Fruit fly (Drosophila melanogaster) whole organism, embryonic: ENCODE measurements around the gene AstA.

ENCODE experiments used
- Abd-B ChIP-seq: fragments of 200-800 bp; sonication (Bioruptor generic); optimal IDR thresholded peaks from 2 replicates; lab custom pipeline; 2018; ENCODE audit warnings: missing biosample characterization, mild to moderate bottlenecking, missing genetic modification characterization, moderate library complexity
- Aef1 ChIP-seq: fragments of 200-800 bp; sonication (Bioruptor generic); IDR thresholded peaks from 3 replicates; pipeline ENCODE4 v1.3.6; 2022; ENCODE audit warnings: missing biosample characterization, missing genetic modification characterization
- Atf-2 ChIP-seq: fragments of 200-800 bp; sonication (Bioruptor generic); optimal IDR thresholded peaks from 2 replicates; lab custom pipeline; 2016; ENCODE audit warnings: missing biosample characterization, missing genetic modification characterization
- C15 ChIP-seq: fragments of 200-800 bp; sonication (Bioruptor generic); IDR thresholded peaks from 3 replicates; pipeline ENCODE4 v1.3.6; 2022; ENCODE audit warnings: missing biosample characterization, missing genetic modification characterization
- CG10959 ChIP-seq: fragments of 200-800 bp; sonication (Bioruptor generic); IDR thresholded peaks from 2 replicates; pipeline ENCODE4 v1.3.6; 2022; ENCODE audit warnings: missing biosample characterization, missing genetic modification characterization
- CG11456 ChIP-seq: fragments of 200-800 bp; sonication (Bioruptor generic); IDR thresholded peaks from 3 replicates; pipeline ENCODE4 v1.3.6; 2022; ENCODE audit warnings: missing biosample characterization, missing genetic modification characterization
- CG14014 ChIP-seq: fragments of 200-800 bp; sonication (Bioruptor generic); IDR thresholded peaks from 2 replicates; pipeline ENCODE4 v1.3.6; 2022; ENCODE audit warnings: missing biosample characterization, missing genetic modification characterization
- CG1602 ChIP-seq: fragments of 200-800 bp; sonication (Bioruptor generic); optimal IDR thresholded peaks from 3 replicates; lab custom pipeline; 2016; ENCODE audit warnings: missing biosample characterization, missing genetic modification characterization
- CG17385 ChIP-seq: fragments of 200-800 bp; sonication (Bioruptor generic); optimal IDR thresholded peaks from 3 replicates; lab custom pipeline; 2018; ENCODE audit warnings: missing biosample characterization, mild to moderate bottlenecking, missing genetic modification characterization
- CG18011 ChIP-seq: fragments of 200-800 bp; sonication (Bioruptor generic); optimal IDR thresholded peaks from 2 replicates; lab custom pipeline; 2017; ENCODE audit warnings: missing biosample characterization, missing genetic modification characterization, mild to moderate bottlenecking, moderate library complexity, missing genotype
- CG2889 ChIP-seq: fragments of 200-800 bp; sonication (Bioruptor generic); IDR thresholded peaks from 3 replicates; pipeline ENCODE4 v1.3.6; 2022; ENCODE audit warnings: missing biosample characterization, missing genetic modification characterization
- CG3407 ChIP-seq: fragments of 200-800 bp; sonication (Bioruptor generic); optimal IDR thresholded peaks from 2 replicates; lab custom pipeline; 2018; ENCODE audit warnings: missing biosample characterization, mild to moderate bottlenecking, missing genetic modification characterization
- CG34224 ChIP-seq: fragments of 200-800 bp; sonication (Bioruptor generic); IDR thresholded peaks from 3 replicates; pipeline ENCODE4 v1.3.6; 2022; ENCODE audit warnings: missing biosample characterization, missing genetic modification characterization; ENCODE audit not compliant: partially characterized antibody
- CG3726 ChIP-seq: fragments of 200-800 bp; sonication (Bioruptor generic); IDR thresholded peaks from 3 replicates; pipeline ENCODE4, ENCODE4 v1.3.6; 2022; ENCODE audit warnings: missing biosample characterization, missing genetic modification characterization
- CG3995 ChIP-seq: fragments of 200-800 bp; sonication (Bioruptor generic); optimal IDR thresholded peaks from 3 replicates; lab custom pipeline; 2016; ENCODE audit warnings: missing biosample characterization, missing genetic modification characterization
- CG4707 ChIP-seq: fragments of 200-800 bp; sonication (Bioruptor generic); optimal IDR thresholded peaks from 2 replicates; lab custom pipeline; 2018; ENCODE audit warnings: missing biosample characterization, mild to moderate bottlenecking, missing genetic modification characterization, moderate library complexity
- CG6791 ChIP-seq: fragments of 200-800 bp; sonication (Bioruptor generic); IDR thresholded peaks from 3 replicates; pipeline ENCODE4 v1.3.6; 2022; ENCODE audit warnings: missing biosample characterization, missing genetic modification characterization; ENCODE audit not compliant: partially characterized antibody
- CG7839 ChIP-seq: fragments of 200-800 bp; sonication (Bioruptor generic); optimal IDR thresholded peaks from 3 replicates; lab custom pipeline; 2018; ENCODE audit warnings: missing biosample characterization, mild to moderate bottlenecking, missing genetic modification characterization, moderate library complexity
- CG7987 ChIP-seq: fragments of 200-800 bp; sonication (Bioruptor generic); optimal IDR thresholded peaks from 2 replicates; lab custom pipeline; 2018; ENCODE audit warnings: missing biosample characterization, mild to moderate bottlenecking, missing genetic modification characterization, moderate library complexity
- CTCF ChIP-seq: fragments of 200-800 bp; sonication (Bioruptor generic); optimal IDR thresholded peaks from 2 replicates; lab custom pipeline; 2017; ENCODE audit warnings: missing biosample characterization, mild to moderate bottlenecking, missing genetic modification characterization, moderate library complexity
- Doc3 ChIP-seq: fragments of 200-800 bp; sonication (Bioruptor generic); IDR thresholded peaks from 3 replicates; pipeline ENCODE4 v1.3.6; 2022; ENCODE audit warnings: missing biosample characterization, missing genetic modification characterization; ENCODE audit not compliant: partially characterized antibody
- Fer2 ChIP-seq: fragments of 200-800 bp; sonication (Bioruptor generic); optimal IDR thresholded peaks from 2 replicates; lab custom pipeline; 2018; ENCODE audit warnings: missing biosample characterization, mild to moderate bottlenecking, missing genetic modification characterization, moderate library complexity
- HLH3B ChIP-seq: fragments of 200-800 bp; sonication (Bioruptor generic); IDR thresholded peaks from 2 replicates; pipeline ENCODE4 v1.3.6; 2022; ENCODE audit warnings: missing biosample characterization, missing genetic modification characterization
- NfI ChIP-seq: fragments of 200-800 bp; sonication (Bioruptor generic); optimal IDR thresholded peaks from 3 replicates; lab custom pipeline; 2018; ENCODE audit warnings: missing biosample characterization, mild to moderate bottlenecking, missing genetic modification characterization, moderate library complexity
- Ravus ChIP-seq: fragments of 200-800 bp; sonication (Bioruptor generic); IDR thresholded peaks from 2 replicates; pipeline ENCODE4 v1.3.6; 2022; ENCODE audit warnings: missing biosample characterization, missing genetic modification characterization
- YL-1 ChIP-seq: fragments of 200-800 bp; sonication (Bioruptor generic); optimal IDR thresholded peaks from 3 replicates; lab custom pipeline; 2017; ENCODE audit warnings: missing biosample characterization, mild to moderate bottlenecking, missing genetic modification characterization
- cg ChIP-seq: fragments of 200-800 bp; sonication (Bioruptor generic); optimal IDR thresholded peaks from 3 replicates; lab custom pipeline; 2019; ENCODE audit warnings: missing biosample characterization, mild to moderate bottlenecking, missing genetic modification characterization, moderate library complexity
- croc ChIP-seq: fragments of 200-800 bp; sonication (Bioruptor generic); conservative IDR thresholded peaks from 3 replicates; pipeline ENCODE4 v1.3.6; 2022; ENCODE audit warnings: missing biosample characterization, missing genetic modification characterization
- crol ChIP-seq: fragments of 200-800 bp; sonication (Bioruptor generic); IDR thresholded peaks from 2 replicates; pipeline ENCODE4 v1.3.6; 2022; ENCODE audit warnings: missing biosample characterization, missing genetic modification characterization
- cwo ChIP-seq: fragments of 200-800 bp; sonication (Bioruptor generic); optimal IDR thresholded peaks from 3 replicates; lab custom pipeline; 2017; ENCODE audit warnings: missing biosample characterization, missing genetic modification characterization, mild to moderate bottlenecking, moderate library complexity, missing genetic modification reagents
- dan ChIP-seq: fragments of 200-800 bp; sonication (Bioruptor generic); IDR thresholded peaks from 2 replicates; pipeline ENCODE4 v1.3.6; 2022; ENCODE audit warnings: missing biosample characterization, missing genetic modification characterization
- dimm ChIP-seq: fragments of 200-800 bp; sonication (Bioruptor generic); IDR thresholded peaks from 2 replicates; pipeline ENCODE4 v1.3.6; 2022; ENCODE audit warnings: missing biosample characterization, missing genetic modification characterization
- dm ChIP-seq: fragments of 200-800 bp; sonication (Bioruptor generic); optimal IDR thresholded peaks from 3 replicates; lab custom pipeline; 2016; ENCODE audit warnings: missing biosample characterization, missing genetic modification characterization
- dpn ChIP-seq, 2 experiments: fragments of 200-800 bp; sonication (Bioruptor generic); optimal IDR thresholded peaks; 3 replicates each; lab custom pipeline; 2016; ENCODE audit warnings: missing biosample characterization in 2 of 2, missing genetic modification characterization in 2 of 2
- fd3F ChIP-seq: fragments of 200-800 bp; sonication (Bioruptor generic); optimal IDR thresholded peaks from 2 replicates; lab custom pipeline; 2018; ENCODE audit warnings: missing biosample characterization, mild to moderate bottlenecking, missing genetic modification characterization, moderate library complexity
- fd96Cb ChIP-seq: fragments of 200-800 bp; sonication (Bioruptor generic); optimal IDR thresholded peaks from 2 replicates; lab custom pipeline; 2018; ENCODE audit warnings: missing biosample characterization, mild to moderate bottlenecking, missing genetic modification characterization, moderate library complexity
- h ChIP-seq: fragments of >200 bp; optimal IDR thresholded peaks from 2 replicates; lab custom pipeline; 2017
- inv ChIP-seq: fragments of 200-800 bp; sonication (Bioruptor generic); IDR thresholded peaks from 2 replicates; pipeline ENCODE4 v1.3.6; 2022; ENCODE audit warnings: missing biosample characterization, missing genetic modification characterization; ENCODE audit not compliant: partially characterized antibody
- pan ChIP-seq, 4 experiments: fragments of >200 bp in 3 of 4; fragments of 200-800 bp in 1 of 4; sonication (Bioruptor generic) in 1 of 4; optimal IDR thresholded peaks in 3 of 4; IDR thresholded peaks in 1 of 4; 2 replicates each; pipeline versions ENCODE4 v1.3.6 to Lab custom; 2017 to 2022; ENCODE audit warnings: missing biosample characterization in 2 of 4, missing genetic modification characterization in 2 of 4, mixed read lengths in 1 of 4
- pho ChIP-seq: fragments of 200-800 bp; sonication (Bioruptor generic); optimal IDR thresholded peaks from 2 replicates; lab custom pipeline; 2016; ENCODE audit warnings: missing biosample characterization, missing genetic modification characterization
- psq ChIP-seq: fragments of 200-800 bp; sonication (Bioruptor generic); optimal IDR thresholded peaks from 2 replicates; lab custom pipeline; 2017; ENCODE audit warnings: missing biosample characterization, missing genetic modification characterization
- salm ChIP-seq: fragments of 200-800 bp; sonication (Bioruptor generic); optimal IDR thresholded peaks from 2 replicates; lab custom pipeline; 2018; ENCODE audit warnings: missing biosample characterization, mild to moderate bottlenecking, missing genetic modification characterization
- sisA ChIP-seq: fragments of 200-800 bp; sonication (Bioruptor generic); IDR thresholded peaks from 2 replicates; pipeline ENCODE4 v1.3.6; 2022; ENCODE audit warnings: missing biosample characterization, missing genetic modification characterization
- slp2 ChIP-seq: fragments of 200-800 bp; sonication (Bioruptor generic); optimal IDR thresholded peaks from 2 replicates; lab custom pipeline; 2016; ENCODE audit warnings: missing biosample characterization, missing genetic modification characterization
- so ChIP-seq: fragments of 200-800 bp; sonication (Bioruptor generic); IDR thresholded peaks from 3 replicates; pipeline ENCODE4 v1.3.6; 2022; ENCODE audit warnings: missing biosample characterization, missing genetic modification characterization
- tgo ChIP-seq: fragments of 200-800 bp; sonication (Bioruptor generic); IDR thresholded peaks from 3 replicates; pipeline ENCODE4 v1.3.6; 2022; ENCODE audit warnings: missing biosample characterization, missing genetic modification characterization
- tio ChIP-seq: fragments of 200-800 bp; sonication (Bioruptor generic); optimal IDR thresholded peaks from 2 replicates; lab custom pipeline; 2017; ENCODE audit warnings: missing biosample characterization, missing genetic modification characterization, inconsistent platforms
- tx ChIP-seq: fragments of 200-800 bp; sonication (Bioruptor generic); optimal IDR thresholded peaks from 2 replicates; lab custom pipeline; 2016; ENCODE audit warnings: missing biosample characterization, missing genetic modification characterization
- z ChIP-seq: fragments of 200-800 bp; sonication (Bioruptor generic); IDR thresholded peaks from 3 replicates; pipeline ENCODE4 v1.3.6; 2022; ENCODE audit warnings: missing biosample characterization, missing genetic modification characterization

The AstA gene

DNA sequence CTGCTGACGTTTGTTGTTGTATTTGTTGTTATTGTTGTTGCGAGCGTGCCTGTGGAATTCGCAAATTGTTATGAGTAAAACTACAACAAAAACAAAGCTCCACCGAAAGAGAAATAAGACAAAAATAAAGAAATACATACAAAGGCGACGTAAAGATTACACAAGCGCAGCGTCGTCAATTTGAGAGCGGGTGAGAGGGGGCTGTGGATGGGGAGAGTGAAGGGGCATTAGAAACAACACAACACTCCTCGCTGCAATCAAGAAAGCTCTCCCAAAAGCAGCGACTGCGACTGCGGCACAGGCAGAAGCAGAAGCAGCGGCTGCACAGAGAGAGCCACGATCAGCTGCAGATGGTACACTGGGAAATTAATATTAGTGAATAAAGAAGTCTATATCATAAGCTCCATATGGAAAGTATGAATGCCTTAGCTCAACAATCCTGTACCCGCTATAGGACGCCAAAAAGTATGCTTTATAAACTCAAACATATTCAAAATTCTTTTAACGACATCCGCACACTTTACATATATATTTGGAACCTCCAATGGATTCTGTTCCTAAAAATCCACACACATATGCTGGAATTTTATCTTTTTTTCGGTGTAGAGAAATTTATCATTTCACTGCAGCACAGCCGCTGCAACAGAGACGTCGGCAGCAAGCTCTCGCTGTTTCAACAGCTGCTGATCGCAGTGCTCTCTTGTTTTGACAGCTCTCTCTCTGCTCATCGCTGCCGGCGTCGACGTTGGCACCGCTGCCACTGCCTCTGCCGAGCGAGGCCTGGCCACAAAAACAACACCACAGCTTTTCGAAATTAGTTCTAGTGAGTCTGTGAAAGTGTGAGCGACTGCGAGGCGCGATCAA is 3.9 kb upstream of the AstA start, which contains the start of gene CG13631 (continued):
- peak; percentile 95 for TF ChIP-seq CG3407
- TF ChIP-seq CG18011 (GFP tag; lab: Kevin White, UChicago): no peak
- peak; percentile 56; the same call in 1 of the 2 replicates for TF ChIP-seq dan (GFP tag; lab: Robert Waterston, UW)
- peak; percentile 88 for TF ChIP-seq tgo
- peak; percentile 51 for TF ChIP-seq Ravus (GFP tag; lab: Robert Waterston, UW)
- TF ChIP-seq sisA: peak; percentile 97
- peak; percentile 62 for TF ChIP-seq psq (GFP tag; lab: Kevin White, UChicago)
- TF ChIP-seq CTCF (GFP tag; lab: Kevin White, UChicago): peak; percentile 62
- TF ChIP-seq CG11456 (GFP tag; lab: Robert Waterston, UW): peak; percentile 64; the same call in 2 of the 3 replicates
- TF ChIP-seq Atf-2 (GFP tag; lab: Kevin White, UChicago): peak; percentile 96
- TF ChIP-seq CG10959: peak; percentile 83
- TF ChIP-seq tx (GFP tag; lab: Kevin White, UChicago): peak; percentile 91
- peak; percentile 72 for TF ChIP-seq CG14014
- TF ChIP-seq NfI (GFP tag; lab: Kevin White, UChicago): peak; percentile 91
- TF ChIP-seq Abd-B (GFP tag; lab: Kevin White, UChicago): peak; percentile 93
- TF ChIP-seq CG7839 (tag; lab: Kevin White, UChicago): peak; percentile 95
- TF ChIP-seq HLH3B: peak; percentile 95
- TF ChIP-seq Doc3 (GFP tag; lab: Robert Waterston, UW): no peak
- peak; percentile 50; the same call in 1 of the 3 replicates for TF ChIP-seq C15 (GFP tag; lab: Robert Waterston, UW)
- peak; percentile 80 for TF ChIP-seq CG4707 (GFP tag; lab: Kevin White, UChicago)
- TF ChIP-seq CG34224 (GFP tag; lab: Robert Waterston, UW): no peak
- peak; percentile 78 for TF ChIP-seq Aef1 (GFP tag; lab: Robert Waterston, UW)
- no peak for TF ChIP-seq CG6791 (GFP tag; lab: Robert Waterston, UW)
- no peak for TF ChIP-seq inv
- peak; percentile 98 for TF ChIP-seq fd96Cb
- TF ChIP-seq pho (GFP tag; lab: Kevin White, UChicago): peak; percentile 61
- peak; percentile 94 for TF ChIP-seq tio
- TF ChIP-seq z (GFP tag; lab: Robert Waterston, UW): no peak; the same call in 2 of the 3 replicates
- TF ChIP-seq CG3995 (GFP tag; lab: Kevin White, UChicago): peak; percentile 21
- TF ChIP-seq Fer2: peak; percentile 61
- peak; percentile 97 for TF ChIP-seq slp2 (GFP tag; lab: Kevin White, UChicago)
- TF ChIP-seq CG7987 (GFP tag; lab: Kevin White, UChicago): peak; percentile 68
- TF ChIP-seq so (GFP tag; lab: Robert Waterston, UW): peak; percentile 92
- peak; percentile 44 for TF ChIP-seq cg
- TF ChIP-seq CG1602 (GFP tag; lab: Kevin White, UChicago): peak; percentile 96
- peak; percentile 93 to 94 for TF ChIP-seq dpn (GFP tag; optimal IDR thresholded peaks at IDR 0.05; lab: Kevin White, UChicago)
- TF ChIP-seq crol (GFP tag; lab: Robert Waterston, UW): peak; percentile 97
- TF ChIP-seq dm (GFP tag; lab: Kevin White, UChicago): peak; percentile 83
- TF ChIP-seq fd3F (GFP tag; lab: Kevin White, UChicago): no peak
- TF ChIP-seq CG17385: peak; percentile 89
- TF ChIP-seq pan (optimal IDR thresholded peaks at IDR 0.05; lab: Kevin White, UChicago): no peak
- peak in 1 of 2 experiments; percentile 89 for TF ChIP-seq pan (GFP tag; optimal IDR thresholded peaks at IDR 0.05 in 1 of 2, IDR thresholded peaks at IDR 0.05 in 1 of 2)
- TF ChIP-seq h (lab: Kevin White, UChicago): no peak
- peak; percentile 83; the same call in 2 of the 3 replicates for TF ChIP-seq CG3726 (GFP tag; lab: Robert Waterston, UW)
- peak; percentile 90 for TF ChIP-seq salm
- peak; percentile 69; the same call in 1 of the 3 replicates for TF ChIP-seq CG2889 (GFP tag; lab: Robert Waterston, UW)
- TF ChIP-seq YL-1 (GFP tag; lab: Kevin White, UChicago): peak; percentile 32
- TF ChIP-seq cwo (GFP tag; lab: Kevin White, UChicago): peak; percentile 73
- TF ChIP-seq croc (GFP tag; lab: Robert Waterston, UW): peak; percentile 97
- TF ChIP-seq dimm (GFP tag; lab: Robert Waterston, UW): peak; percentile 84; the same call in 1 of the 2 replicates
